Worm (Caenorhabditis elegans): ENCODE results near the gene unc-76.

- no peak for TF ChIP-seq ama-1 (optimal IDR thresholded peaks at IDR 0.05)
- no peak for TF ChIP-seq sox-4 (tag; optimal IDR thresholded peaks at IDR 0.05)
- no peak for TF ChIP-seq jun-1 (tag; optimal IDR thresholded peaks at IDR 0.05)
- TF ChIP-seq skn-1 (tag; optimal IDR thresholded peaks at IDR 0.05), result no peak
- no peak for TF ChIP-seq egl-27 (tag; optimal IDR thresholded peaks at IDR 0.05)
- no peak for TF ChIP-seq elt-3 (tag; optimal IDR thresholded peaks at IDR 0.05)
- TF ChIP-seq fkh-10 (GFP tag; optimal IDR thresholded peaks at IDR 0.05), result no peak
- TF ChIP-seq dpl-1 (GFP tag; optimal IDR thresholded peaks at IDR 0.05), result no peak
- no peak for TF ChIP-seq C04F5.9 (tag; optimal IDR thresholded peaks at IDR 0.05)
Observed at ce11 chrV:15058423-15058822, 13.1 kb upstream of the unc-76 start.
